Worm (Caenorhabditis elegans): ENCODE results near the gene C27A7.5.

DNA sequence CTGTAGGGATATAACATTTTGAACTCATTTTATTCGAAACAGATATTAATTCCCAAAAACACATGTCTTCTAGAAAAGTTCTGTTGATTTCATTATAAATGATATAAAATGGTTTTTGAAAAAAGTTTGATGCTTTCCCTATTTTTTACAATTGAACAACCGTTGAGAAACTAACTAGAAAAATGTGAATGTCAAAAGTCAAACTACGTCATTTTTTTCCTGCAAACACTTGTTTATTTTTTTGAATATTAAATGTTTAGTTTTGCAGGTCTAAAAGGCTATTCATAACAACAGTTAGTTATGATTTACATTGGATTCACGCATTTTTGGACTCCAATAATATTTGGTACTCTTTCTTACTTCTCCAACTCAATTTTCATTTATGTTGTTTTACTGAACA, 786 bp upstream of the C27A7.5 start, which contains the start of gene srj-4:
- no peak for TF ChIP-seq him-1 (tag; optimal IDR thresholded peaks at IDR 0.05)
- no peak for TF ChIP-seq W03F9.2 (tag; optimal IDR thresholded peaks at IDR 0.05)
- TF ChIP-seq dao-5 (tag; optimal IDR thresholded peaks at IDR 0.05): no peak
